Worm (Caenorhabditis elegans) whole organism, young adult: Measurements from ENCODE around the gene frpr-19.

Experiments
- ZK185.1 ChIP-seq: sonication (generic microtip); optimal IDR thresholded peaks from 2 replicates; lab custom pipeline; 2016; ENCODE audit warnings: mild to moderate bottlenecking, missing genetic modification characterization, missing compliant biosample characterization; ENCODE audit not compliant: poor library complexity, severe bottlenecking
- ama-1 ChIP-seq, 3 experiments: fragments of 150-350 bp in 1 of 3; sonication (generic microtip) in 2 of 3; optimal IDR thresholded peaks; 2 replicates each; lab custom pipeline; 2014 to 2018; ENCODE audit warnings: missing biosample characterization in 2 of 3, missing genetic modification characterization in 2 of 3, missing genetic modification reagents in 2 of 3
- cebp-1 ChIP-seq, 2 experiments: fragments of 200-800 bp in 1 of 2; sonication (Bioruptor generic) in 1 of 2; sonication (generic microtip) in 1 of 2; IDR thresholded peaks in 1 of 2; optimal IDR thresholded peaks in 1 of 2; 2 replicates each; pipeline versions ENCODE4 v1.3.6 to Lab custom; 2017 to 2022; ENCODE audit warnings: missing compliant biosample characterization in 2 of 2, missing genetic modification characterization in 2 of 2, mild to moderate bottlenecking in 1 of 2, missing genetic modification reagents in 1 of 2, moderate library complexity in 1 of 2
- lin-35 ChIP-seq, 3 experiments: fragments of 150-350 bp in 2 of 3; sonication (generic microtip) in 1 of 3; optimal IDR thresholded peaks; 2 replicates each; lab custom pipeline; 2014 to 2018; ENCODE audit warnings: missing biosample characterization in 3 of 3, missing genetic modification characterization in 3 of 3, missing genetic modification reagents in 3 of 3
- nfya-1 ChIP-seq: sonication (generic microtip); optimal IDR thresholded peaks from 2 replicates; lab custom pipeline; 2017; ENCODE audit warnings: antibody characterized with exemption, missing compliant biosample characterization, missing genetic modification characterization, borderline replicate concordance; ENCODE audit not compliant: insufficient read depth
- nhr-90 ChIP-seq: sonication (generic microtip); optimal IDR thresholded peaks from 2 replicates; lab custom pipeline; 2016; ENCODE audit warnings: missing genotype, mild to moderate bottlenecking, missing genetic modification characterization, missing compliant biosample characterization
- snpc-4 ChIP-seq, 5 experiments: fragments of 150-350 bp in 1 of 5; sonication (generic microtip) in 4 of 5; optimal IDR thresholded peaks; 2 replicates each; lab custom pipeline; 2014 to 2018; ENCODE audit warnings: missing genetic modification characterization in 5 of 5, missing biosample characterization in 3 of 5, antibody characterized with exemption in 2 of 5, mild to moderate bottlenecking in 2 of 5, missing compliant biosample characterization in 2 of 5, missing genotype in 2 of 5, moderate library complexity in 2 of 5, missing genetic modification reagents in 1 of 5
- unc-62 ChIP-seq: fragments of 150-350 bp; optimal IDR thresholded peaks from 2 replicates; lab custom pipeline; 2014; ENCODE audit warnings: missing biosample characterization, missing genetic modification reagents, missing genetic modification characterization
- ztf-3 ChIP-seq: fragments of 200-800 bp; sonication (Bioruptor generic); optimal IDR thresholded peaks from 2 replicates; lab custom pipeline; 2018; ENCODE audit warnings: mild to moderate bottlenecking, missing genetic modification characterization, missing compliant biosample characterization

DNA sequence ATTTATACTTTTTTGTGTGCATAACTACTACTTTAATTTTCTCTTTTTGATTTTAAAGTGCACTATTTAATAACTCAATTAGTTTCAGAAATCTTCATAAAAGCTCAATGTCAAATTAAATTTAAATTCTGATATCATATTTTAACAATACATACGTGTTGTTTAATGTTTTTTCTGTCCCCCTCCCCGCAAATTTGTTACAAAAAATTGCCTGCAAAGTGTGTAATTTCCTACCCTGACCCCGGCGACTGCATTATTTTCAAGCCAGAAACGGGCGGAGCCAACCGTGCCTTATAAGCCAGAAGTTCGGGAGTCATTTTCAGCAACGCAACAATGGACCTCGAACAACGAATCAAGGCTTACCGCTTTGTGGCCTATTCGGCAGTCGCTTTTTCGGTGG is 13.2 kb downstream of the frpr-19 start, which contains the start of gene col-108:
- no peak for TF ChIP-seq unc-62 (GFP tag; lab: Kevin White, UChicago)
- TF ChIP-seq snpc-4 (GFP tag; optimal IDR thresholded peaks at IDR 0.05; lab: Kevin White, UChicago), result no peak
- TF ChIP-seq snpc-4 (tag; optimal IDR thresholded peaks at IDR 0.05; lab: Kevin White, UChicago), result no peak
- no peak for TF ChIP-seq cebp-1 (GFP tag; IDR thresholded peaks at IDR 0.05; lab: Robert Waterston, UW)
- no peak for TF ChIP-seq cebp-1 (tag; optimal IDR thresholded peaks at IDR 0.05; lab: Kevin White, UChicago)
- TF ChIP-seq ZK185.1 (tag; lab: Kevin White, UChicago), result no peak
- TF ChIP-seq ama-1 (optimal IDR thresholded peaks at IDR 0.05; lab: Kevin White, UChicago), result no peak
- TF ChIP-seq ama-1 (GFP tag; optimal IDR thresholded peaks at IDR 0.05; lab: Kevin White, UChicago), result no peak
- no peak for TF ChIP-seq lin-35 (GFP tag; optimal IDR thresholded peaks at IDR 0.05; lab: Kevin White, UChicago)
- no peak for TF ChIP-seq nfya-1 (tag; lab: Kevin White, UChicago)
- no peak for TF ChIP-seq nhr-90 (tag; lab: Kevin White, UChicago)
- TF ChIP-seq ztf-3 (GFP tag; lab: Kevin White, UChicago), result no peak
